Worm (Caenorhabditis elegans) whole organism, L3 larva: Measurements from ENCODE around the gene clec-153.

Experiments
- ZK546.5 ChIP-seq: sonication (generic microtip); optimal IDR thresholded peaks from 2 replicates; lab custom pipeline; 2017; ENCODE audit warnings: missing biosample characterization, missing genetic modification characterization
- aly-2 ChIP-seq: fragments of 150-350 bp; optimal IDR thresholded peaks from 2 replicates; lab custom pipeline; 2014; ENCODE audit warnings: missing biosample characterization, missing genetic modification characterization
- ceh-16 ChIP-seq: sonication (generic microtip); optimal IDR thresholded peaks from 2 replicates; lab custom pipeline; 2017; ENCODE audit warnings: missing biosample characterization, missing genetic modification characterization
- ceh-9 ChIP-seq: sonication (generic microtip); optimal IDR thresholded peaks from 2 replicates; lab custom pipeline; 2018; ENCODE audit warnings: missing biosample characterization, missing genetic modification characterization
- jun-1 ChIP-seq: fragments of 150-350 bp; optimal IDR thresholded peaks from 2 replicates; lab custom pipeline; 2014; ENCODE audit warnings: missing biosample characterization, missing genetic modification reagents, missing genetic modification characterization
- lin-39 ChIP-seq: fragments of 150-350 bp; optimal IDR thresholded peaks from 2 replicates; lab custom pipeline; 2018; ENCODE audit warnings: missing biosample characterization, missing genetic modification reagents, missing genetic modification characterization
- nhr-28 ChIP-seq: fragments of 150-350 bp; optimal IDR thresholded peaks from 2 replicates; lab custom pipeline; 2014; ENCODE audit warnings: missing biosample characterization, missing genetic modification characterization
- nhr-43 ChIP-seq: sonication (generic microtip); optimal IDR thresholded peaks from 2 replicates; lab custom pipeline; 2016; ENCODE audit warnings: mild to moderate bottlenecking, missing genetic modification characterization, missing compliant biosample characterization; ENCODE audit not compliant: poor library complexity, severe bottlenecking
- snpc-4 ChIP-seq: fragments of 150-350 bp; optimal IDR thresholded peaks from 2 replicates; lab custom pipeline; 2014; ENCODE audit warnings: missing biosample characterization, missing genetic modification characterization
- tbx-2 ChIP-seq: sonication (generic microtip); optimal IDR thresholded peaks from 2 replicates; lab custom pipeline; 2016; ENCODE audit warnings: mild to moderate bottlenecking, missing genetic modification characterization, missing compliant biosample characterization
- ztf-11 ChIP-seq: fragments of 150-350 bp; optimal IDR thresholded peaks from 2 replicates; lab custom pipeline; 2014; ENCODE audit warnings: missing biosample characterization, missing genetic modification characterization

- no peak for TF ChIP-seq ceh-16 (tag; lab: Kevin White, UChicago)
- TF ChIP-seq ztf-11 (tag; lab: Kevin White, UChicago) = no peak
- no peak for TF ChIP-seq ceh-9 (tag; lab: Kevin White, UChicago)
- TF ChIP-seq lin-39 (tag; lab: Kevin White, UChicago) = no peak
- TF ChIP-seq snpc-4 (tag; lab: Kevin White, UChicago) = no peak
- TF ChIP-seq tbx-2 = no peak
- TF ChIP-seq jun-1 (tag; lab: Kevin White, UChicago) = no peak
- no peak for TF ChIP-seq nhr-43
- TF ChIP-seq aly-2 = no peak
- no peak for TF ChIP-seq nhr-28 (tag; lab: Kevin White, UChicago)
- no peak for TF ChIP-seq ZK546.5 (tag; lab: Kevin White, UChicago)
Observed at ce11 chrIII:4628165-4628564, 6.9 kb upstream of the clec-153 start, which contains the start of gene clec-151.
